Worm (Caenorhabditis elegans) whole organism, L1 larva: Measurements from ENCODE around the gene T14G12.6.

Experiments used
- C04F5.9 ChIP-seq: sonication (generic microtip); optimal IDR thresholded peaks from 2 replicates; lab custom pipeline; 2016; ENCODE audit warnings: missing genetic modification characterization, missing compliant biosample characterization
- alr-1 ChIP-seq: fragments of 200-800 bp; sonication (Bioruptor generic); optimal IDR thresholded peaks from 2 replicates; lab custom pipeline; 2018; ENCODE audit warnings: borderline replicate concordance, mild to moderate bottlenecking, missing genetic modification characterization, missing compliant biosample characterization
- ama-1 ChIP-seq: fragments of 150-350 bp; optimal IDR thresholded peaks from 2 replicates; lab custom pipeline; 2014
- blmp-1 ChIP-seq: fragments of 150-350 bp; optimal IDR thresholded peaks from 2 replicates; lab custom pipeline; 2014; ENCODE audit warnings: missing biosample characterization, missing genetic modification characterization
- ceh-8 ChIP-seq: fragments of 200-800 bp; sonication (Bioruptor generic); optimal IDR thresholded peaks from 2 replicates; lab custom pipeline; 2018; ENCODE audit warnings: mild to moderate bottlenecking, missing genetic modification characterization, moderate library complexity, missing compliant biosample characterization
- ces-1 ChIP-seq: fragments of 150-350 bp; optimal IDR thresholded peaks from 2 replicates; lab custom pipeline; 2014; ENCODE audit warnings: missing biosample characterization, missing genetic modification reagents, missing genetic modification characterization
- dsc-1 ChIP-seq: sonication (generic microtip); optimal IDR thresholded peaks from 2 replicates; lab custom pipeline; 2016; ENCODE audit warnings: mild to moderate bottlenecking, missing genetic modification characterization, missing compliant biosample characterization
- efl-1 ChIP-seq, 4 experiments: fragments of 150-350 bp; optimal IDR thresholded peaks in 3 of 4; peaks in 1 of 4; 1 replicate in 1 of 4; 2 replicates in 3 of 4; lab custom pipeline; 2014; ENCODE audit warnings: missing biosample characterization in 2 of 4, missing genetic modification characterization in 2 of 4, missing genetic modification reagents in 2 of 4
- efl-3 ChIP-seq: fragments of 200-800 bp; sonication (Bioruptor generic); optimal IDR thresholded peaks from 2 replicates; lab custom pipeline; 2018; ENCODE audit warnings: mild to moderate bottlenecking, missing genetic modification characterization, missing compliant biosample characterization
- elt-2 ChIP-seq: sonication (generic microtip); optimal IDR thresholded peaks from 2 replicates; lab custom pipeline; 2016; ENCODE audit warnings: missing genetic modification characterization, mild to moderate bottlenecking, inconsistent platforms, missing compliant biosample characterization, missing genetic modification reagents
- ets-5 ChIP-seq: fragments of 200-800 bp; sonication (Bioruptor generic); IDR thresholded peaks from 2 replicates; pipeline ENCODE4 v1.3.6; 2022; ENCODE audit warnings: missing genetic modification characterization, missing compliant biosample characterization
- fkh-4 ChIP-seq: sonication (generic microtip); optimal IDR thresholded peaks from 2 replicates; lab custom pipeline; 2016; ENCODE audit warnings: missing compliant biosample characterization, missing genetic modification characterization, borderline replicate concordance
- fkh-8 ChIP-seq: sonication (generic microtip); optimal IDR thresholded peaks from 2 replicates; lab custom pipeline; 2016; ENCODE audit warnings: mild to moderate bottlenecking, missing genetic modification characterization, missing compliant biosample characterization
- fos-1 ChIP-seq: fragments of 150-350 bp; optimal IDR thresholded peaks from 2 replicates; lab custom pipeline; 2014; ENCODE audit warnings: missing biosample characterization, missing genetic modification characterization
- grh-1 ChIP-seq: fragments of 200-800 bp; sonication (Bioruptor generic); IDR thresholded peaks from 2 replicates; pipeline ENCODE4 v1.3.6; 2022; ENCODE audit warnings: missing genetic modification reagents, missing genetic modification characterization, missing compliant biosample characterization
- hlh-17 ChIP-seq: fragments of 200-800 bp; sonication (Bioruptor generic); optimal IDR thresholded peaks from 2 replicates; lab custom pipeline; 2018; ENCODE audit warnings: missing genetic modification characterization, mild to moderate bottlenecking, missing compliant biosample characterization, moderate library complexity, borderline replicate concordance
- hlh-4 ChIP-seq: sonication (generic microtip); optimal IDR thresholded peaks from 2 replicates; lab custom pipeline; 2016; ENCODE audit warnings: mild to moderate bottlenecking, missing genetic modification characterization, missing compliant biosample characterization
- irx-1 ChIP-seq: sonication (generic microtip); optimal IDR thresholded peaks from 2 replicates; lab custom pipeline; 2016; ENCODE audit warnings: missing genetic modification characterization, missing compliant biosample characterization
- isw-1 ChIP-seq: fragments of 200-800 bp; sonication (Bioruptor generic); IDR thresholded peaks from 2 replicates; pipeline ENCODE4 v1.3.6; 2022; ENCODE audit warnings: missing genetic modification characterization, missing compliant biosample characterization
- lin-13 ChIP-seq: fragments of 150-350 bp; optimal IDR thresholded peaks from 2 replicates; lab custom pipeline; 2014; ENCODE audit warnings: missing biosample characterization, missing genetic modification reagents, missing genetic modification characterization
- lin-15B ChIP-seq: fragments of 150-350 bp; sonication (generic microtip); optimal IDR thresholded peaks from 3 replicates; lab custom pipeline; 2014; ENCODE audit warnings: missing biosample characterization, missing genetic modification characterization
- lin-39 ChIP-seq: fragments of 150-350 bp; optimal IDR thresholded peaks from 2 replicates; lab custom pipeline; 2014; ENCODE audit warnings: missing biosample characterization, missing genetic modification reagents, missing genetic modification characterization
- lir-3 ChIP-seq: sonication (generic microtip); optimal IDR thresholded peaks from 2 replicates; lab custom pipeline; 2016; ENCODE audit warnings: mild to moderate bottlenecking, missing genetic modification characterization, moderate library complexity, missing compliant biosample characterization; ENCODE audit not compliant: poor library complexity
- lsy-2 ChIP-seq, 2 experiments: fragments of 150-350 bp; optimal IDR thresholded peaks; 2 replicates each; lab custom pipeline; 2014; ENCODE audit warnings: missing biosample characterization in 2 of 2, missing genetic modification characterization in 2 of 2
- mab-9 ChIP-seq: fragments of 200-800 bp; sonication (Bioruptor generic); IDR thresholded peaks from 2 replicates; pipeline ENCODE4 v1.3.6; 2022; ENCODE audit warnings: missing genetic modification reagents, missing genetic modification characterization, missing compliant biosample characterization
- mef-2 ChIP-seq: fragments of 150-350 bp; optimal IDR thresholded peaks from 2 replicates; lab custom pipeline; 2014; ENCODE audit warnings: missing biosample characterization, missing genetic modification characterization
- mep-1 ChIP-seq: fragments of 150-350 bp; optimal IDR thresholded peaks from 2 replicates; lab custom pipeline; 2014; ENCODE audit warnings: missing biosample characterization, missing genetic modification characterization
- nhr-12 ChIP-seq: sonication (generic microtip); optimal IDR thresholded peaks from 2 replicates; lab custom pipeline; 2017; ENCODE audit warnings: missing biosample characterization, missing genetic modification characterization
- nhr-20 ChIP-seq: sonication (generic microtip); optimal IDR thresholded peaks from 2 replicates; lab custom pipeline; 2016; ENCODE audit warnings: mild to moderate bottlenecking, missing genetic modification characterization, missing compliant biosample characterization
- nhr-237 ChIP-seq: fragments of 150-350 bp; optimal IDR thresholded peaks from 2 replicates; lab custom pipeline; 2014; ENCODE audit warnings: missing biosample characterization, missing genetic modification characterization
- nhr-28 ChIP-seq: fragments of 150-350 bp; optimal IDR thresholded peaks from 2 replicates; lab custom pipeline; 2014; ENCODE audit warnings: missing biosample characterization, missing genetic modification characterization
- nhr-71 ChIP-seq: sonication (generic microtip); optimal IDR thresholded peaks from 2 replicates; lab custom pipeline; 2016; ENCODE audit warnings: mild to moderate bottlenecking, missing genetic modification characterization, moderate library complexity, missing compliant biosample characterization
- nhr-77 ChIP-seq: fragments of 150-350 bp; optimal IDR thresholded peaks from 2 replicates; lab custom pipeline; 2014; ENCODE audit warnings: missing biosample characterization, missing genetic modification characterization
- nhr-84 ChIP-seq: sonication (generic microtip); optimal IDR thresholded peaks from 2 replicates; lab custom pipeline; 2017; ENCODE audit warnings: missing biosample characterization, missing genetic modification characterization
- nhr-85 ChIP-seq: sonication (generic microtip); peaks from one replicate; lab custom pipeline; 2016; ENCODE audit warnings: missing genetic modification characterization, inconsistent platforms, missing compliant biosample characterization
- pag-3 ChIP-seq: sonication (generic microtip); optimal IDR thresholded peaks from 2 replicates; lab custom pipeline; 2017; ENCODE audit warnings: missing genetic modification characterization, mild to moderate bottlenecking, missing compliant biosample characterization, antibody characterized with exemption, borderline replicate concordance; ENCODE audit not compliant: insufficient read depth
- pax-3 ChIP-seq: fragments of 200-800 bp; sonication (Bioruptor generic); optimal IDR thresholded peaks from 2 replicates; lab custom pipeline; 2018; ENCODE audit warnings: mild to moderate bottlenecking, missing genetic modification characterization, moderate library complexity, missing compliant biosample characterization
- pqm-1 ChIP-seq: sonication (generic microtip); optimal IDR thresholded peaks from 3 replicates; lab custom pipeline; 2017; ENCODE audit warnings: missing biosample characterization, missing genetic modification characterization
- skn-1 ChIP-seq: fragments of 150-350 bp; optimal IDR thresholded peaks from 2 replicates; lab custom pipeline; 2014; ENCODE audit warnings: missing biosample characterization, missing genetic modification characterization
- snpc-4 ChIP-seq: fragments of 150-350 bp; optimal IDR thresholded peaks from 2 replicates; lab custom pipeline; 2014; ENCODE audit warnings: missing biosample characterization, missing genetic modification characterization
- sox-4 ChIP-seq: sonication (generic microtip); optimal IDR thresholded peaks from 2 replicates; lab custom pipeline; 2016; ENCODE audit warnings: missing genetic modification characterization, missing compliant biosample characterization
- sptf-1 ChIP-seq: fragments of 150-350 bp; optimal IDR thresholded peaks from 2 replicates; lab custom pipeline; 2014; ENCODE audit warnings: missing biosample characterization, missing genetic modification characterization
- swsn-7 ChIP-seq: sonication (generic microtip); optimal IDR thresholded peaks from 2 replicates; lab custom pipeline; 2016; ENCODE audit warnings: missing genetic modification characterization, missing compliant biosample characterization
- tbx-2 ChIP-seq: sonication (generic microtip); optimal IDR thresholded peaks from 2 replicates; lab custom pipeline; 2016; ENCODE audit warnings: missing genetic modification characterization, missing compliant biosample characterization
- tlp-1 ChIP-seq: fragments of 150-350 bp; optimal IDR thresholded peaks from 2 replicates; lab custom pipeline; 2014; ENCODE audit warnings: missing biosample characterization, missing genetic modification characterization
- unc-130 ChIP-seq: fragments of 150-350 bp; optimal IDR thresholded peaks from 2 replicates; lab custom pipeline; 2017; ENCODE audit warnings: missing biosample characterization, missing genetic modification characterization, inconsistent platforms
- unc-30 ChIP-seq: sonication (generic microtip); optimal IDR thresholded peaks from 2 replicates; lab custom pipeline; 2017; ENCODE audit warnings: missing biosample characterization, missing genetic modification characterization
- unc-62 ChIP-seq: fragments of 150-350 bp; optimal IDR thresholded peaks from 2 replicates; lab custom pipeline; 2014; ENCODE audit warnings: missing biosample characterization, missing genetic modification reagents, missing genetic modification characterization
- unc-86 ChIP-seq: sonication (generic microtip); optimal IDR thresholded peaks from 2 replicates; lab custom pipeline; 2016; ENCODE audit warnings: missing genetic modification characterization, missing compliant biosample characterization
- vab-15 ChIP-seq: sonication (generic microtip); optimal IDR thresholded peaks from 2 replicates; lab custom pipeline; 2017; ENCODE audit warnings: missing genotype, mild to moderate bottlenecking, missing genetic modification characterization, missing compliant biosample characterization
- zag-1 ChIP-seq: fragments of 150-350 bp; optimal IDR thresholded peaks from 2 replicates; lab custom pipeline; 2014; ENCODE audit warnings: missing biosample characterization, missing genetic modification characterization
- zip-4 ChIP-seq: fragments of 200-800 bp; sonication (Bioruptor generic); optimal IDR thresholded peaks from 2 replicates; lab custom pipeline; 2018; ENCODE audit warnings: mild to moderate bottlenecking, missing genetic modification characterization, moderate library complexity, missing compliant biosample characterization
- ztf-11 ChIP-seq, 2 experiments: sonication (generic microtip); optimal IDR thresholded peaks; 2 replicates each; lab custom pipeline; 2016 to 2017; ENCODE audit warnings: missing genetic modification characterization in 2 of 2, missing biosample characterization in 1 of 2, missing compliant biosample characterization in 1 of 2
- ztf-4 ChIP-seq: fragments of 150-350 bp; optimal IDR thresholded peaks from 2 replicates; lab custom pipeline; 2014; ENCODE audit warnings: missing biosample characterization, missing genetic modification characterization

The T14G12.6 gene

DNA sequence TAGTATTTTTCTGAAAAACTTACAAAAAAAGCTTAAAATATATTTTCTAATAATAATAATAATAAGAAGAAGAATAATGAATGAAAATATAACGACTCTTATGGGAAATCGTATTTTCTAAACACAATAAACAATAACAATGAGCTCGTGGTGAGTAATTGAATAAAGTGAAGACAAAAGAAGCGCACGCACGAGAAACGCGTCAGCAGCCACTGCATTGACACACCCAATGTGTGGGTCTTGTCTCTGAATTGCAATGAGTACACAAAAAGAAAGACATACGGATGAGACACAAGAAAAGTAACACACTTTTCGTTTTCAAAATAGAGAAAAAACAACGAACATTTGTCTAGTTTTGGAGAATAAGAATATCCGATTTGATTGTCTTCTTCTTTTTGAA, 44.1 kb upstream of the T14G12.6 start, which contains the start of gene F35A5.8 (continued):
- TF ChIP-seq lin-13 (GFP tag; lab: Kevin White, UChicago) (peak; percentile 27), C04F5.9 (tag; lab: Kevin White, UChicago) (peak; percentile 28), fos-1 (tag; lab: Kevin White, UChicago) (peak; percentile 61), nhr-20 (tag; lab: Kevin White, UChicago) (peak; percentile 80), sox-4 (tag; lab: Kevin White, UChicago) (peak; percentile 26), hlh-4 (tag; lab: Kevin White, UChicago) (no peak), swsn-7 (tag; lab: Kevin White, UChicago) (peak; percentile 86), ztf-11 (tag; optimal IDR thresholded peaks at IDR 0.05; lab: Kevin White, UChicago) (peak in 1 of 2 experiments; percentile 72), ama-1 (lab: Kevin White, UChicago) (no peak), hlh-17 (GFP tag; lab: Kevin White, UChicago) (no peak), nhr-12 (tag; lab: Kevin White, UChicago) (no peak), nhr-85 (tag; lab: Kevin White, UChicago) (peak; percentile 76), unc-30 (no peak), pag-3 (tag; lab: Kevin White, UChicago) (peak; percentile 20), ets-5 (GFP tag; lab: Robert Waterston, UW) (no peak), fkh-4 (tag; lab: Kevin White, UChicago) (peak; percentile 15), zip-4 (GFP tag; lab: Kevin White, UChicago) (peak; percentile 31), skn-1 (tag; lab: Kevin White, UChicago) (peak; percentile 28), pax-3 (tag; lab: Kevin White, UChicago) (no peak), mep-1 (tag; lab: Kevin White, UChicago) (peak; percentile 90), nhr-77 (no peak), alr-1 (tag; lab: Kevin White, UChicago) (no peak), mab-9 (GFP tag; lab: Robert Waterston, UW) (no peak), nhr-28 (no peak), isw-1 (GFP tag; lab: Robert Waterston, UW) (peak; percentile 75), efl-1 (optimal IDR thresholded peaks at IDR 0.05; lab: Kevin White, UChicago) (peak; percentile 54 to 64), efl-1 (GFP tag; optimal IDR thresholded peaks at IDR 0.05 in 1 of 2; lab: Kevin White, UChicago) (peak; percentile 48 to 96), sptf-1 (tag; lab: Kevin White, UChicago) (no peak), nhr-84 (tag; lab: Kevin White, UChicago) (no peak), dsc-1 (tag; lab: Kevin White, UChicago) (peak; percentile 88), nhr-71 (tag; lab: Kevin White, UChicago) (peak; percentile 88), lin-39 (peak; percentile 79), zag-1 (tag; lab: Kevin White, UChicago) (no peak), fkh-8 (peak; percentile 17), lsy-2 (tag; optimal IDR thresholded peaks at IDR 0.05; lab: Kevin White, UChicago) (peak; percentile 83), unc-86 (peak; percentile 70), unc-130 (tag; lab: Kevin White, UChicago) (peak; percentile 88), mef-2 (no peak), pqm-1 (tag; lab: Kevin White, UChicago) (no peak), ces-1 (GFP tag; lab: Kevin White, UChicago) (no peak), unc-62 (GFP tag; lab: Kevin White, UChicago) (no peak), grh-1 (GFP tag; lab: Robert Waterston, UW) (peak; percentile 46), blmp-1 (tag; lab: Kevin White, UChicago) (peak; percentile 76), vab-15 (tag; lab: Kevin White, UChicago) (no peak), ztf-4 (tag; lab: Kevin White, UChicago) (peak; percentile 35), elt-2 (tag; lab: Kevin White, UChicago) (peak; percentile 58), lir-3 (tag; lab: Kevin White, UChicago) (no peak), nhr-237 (tag; lab: Kevin White, UChicago) (no peak), tlp-1 (tag; lab: Kevin White, UChicago) (no peak), irx-1 (tag; lab: Kevin White, UChicago) (peak; percentile 71), snpc-4 (tag; lab: Kevin White, UChicago) (peak; percentile 26), lin-15B (tag; lab: Kevin White, UChicago) (peak; percentile 40), ceh-8 (GFP tag; lab: Kevin White, UChicago) (peak; percentile 54), tbx-2 (tag; lab: Kevin White, UChicago) (peak; percentile 84), efl-3 (GFP tag; lab: Kevin White, UChicago) (no peak)
